Worm (Caenorhabditis elegans): ENCODE measurements around the gene C06A8.6.

DNA sequence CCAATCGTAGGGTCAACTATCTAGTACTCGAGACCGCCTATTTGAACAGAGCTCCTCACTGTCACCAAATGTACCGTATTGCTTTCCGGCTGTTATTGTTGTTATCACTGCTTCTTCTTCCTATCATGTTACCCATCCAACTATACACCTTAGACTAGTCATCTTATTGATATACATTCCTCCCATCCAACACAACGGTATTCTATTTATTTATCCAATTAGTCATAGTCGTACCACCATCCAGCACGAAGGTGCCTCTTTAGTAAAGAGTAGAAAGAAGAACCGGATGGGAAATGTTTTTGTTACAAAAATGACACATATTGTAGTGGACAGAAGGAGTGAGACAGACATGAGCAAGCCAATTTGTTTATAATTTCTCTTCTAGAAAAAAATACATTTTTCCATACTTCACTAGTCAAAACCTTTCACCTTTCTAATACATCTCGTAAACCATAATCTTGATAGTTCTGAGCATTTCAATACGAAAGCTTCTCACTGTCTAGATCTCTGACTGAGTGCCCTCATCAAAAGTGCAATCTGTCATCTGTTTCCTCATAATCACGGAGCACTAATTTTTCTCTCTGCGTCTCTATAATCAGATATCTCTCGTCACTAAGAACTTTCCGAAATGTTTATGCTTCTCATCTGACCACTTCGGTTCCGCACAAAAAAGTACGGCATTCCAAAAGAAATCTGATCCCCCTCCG is 38.0 kb downstream of the C06A8.6 start:
- no peak for TF ChIP-seq unc-86 (tag; optimal IDR thresholded peaks at IDR 0.05)
- TF ChIP-seq pqm-1 (tag; optimal IDR thresholded peaks at IDR 0.05): no peak
- TF ChIP-seq dve-1 (tag; optimal IDR thresholded peaks at IDR 0.05): no peak
- no peak for TF ChIP-seq ama-1 (optimal IDR thresholded peaks at IDR 0.05)
- TF ChIP-seq ztf-16 (tag; optimal IDR thresholded peaks at IDR 0.05): no peak
- no peak for TF ChIP-seq dmd-4 (tag; optimal IDR thresholded peaks at IDR 0.05; ENCODE audit: borderline replicate concordance)
- no peak for TF ChIP-seq nhr-232 (tag; optimal IDR thresholded peaks at IDR 0.05)
- TF ChIP-seq tbx-2 (tag; optimal IDR thresholded peaks at IDR 0.05): no peak
- TF ChIP-seq T23F11.4 (GFP tag; optimal IDR thresholded peaks at IDR 0.05): no peak
- TF ChIP-seq K09A11.1 (tag; optimal IDR thresholded peaks at IDR 0.05; ENCODE audit: insufficient read depth): no peak
- TF ChIP-seq ttx-3 (tag; optimal IDR thresholded peaks at IDR 0.05): no peak
- TF ChIP-seq odd-2 (tag; optimal IDR thresholded peaks at IDR 0.05): peak; percentile 3

All from whole organism, late embryonic.